Fruit fly (Drosophila melanogaster) whole organism, prepupa: ENCODE results near the gene CG31777.
A peak's percentile ranks its signal among the peaks of the same experiment; 100 is the strongest.

Experiments used
- Blimp-1 ChIP-seq: fragments of 200-800 bp; sonication (Bioruptor generic); optimal IDR thresholded peaks from 3 replicates; lab custom pipeline; 2017; ENCODE audit warnings: missing biosample characterization, missing genetic modification characterization, mild to moderate bottlenecking, moderate library complexity, missing genetic modification reagents
- CG10669 ChIP-seq: fragments of 200-800 bp; sonication (Bioruptor generic); optimal IDR thresholded peaks from 3 replicates; lab custom pipeline; 2018; ENCODE audit warnings: missing biosample characterization, mild to moderate bottlenecking, missing genetic modification characterization, moderate library complexity
- CG11902 ChIP-seq: fragments of 200-800 bp; sonication (Bioruptor generic); optimal IDR thresholded peaks from 3 replicates; lab custom pipeline; 2016; ENCODE audit warnings: missing biosample characterization, missing genetic modification characterization
- CG15336 ChIP-seq: fragments of 200-800 bp; sonication (Bioruptor generic); IDR thresholded peaks from 2 replicates; pipeline ENCODE4 v1.3.6; 2022; ENCODE audit warnings: missing biosample characterization, missing genetic modification characterization
- CG16779 ChIP-seq: fragments of 200-800 bp; sonication (Bioruptor generic); optimal IDR thresholded peaks from 3 replicates; lab custom pipeline; 2017; ENCODE audit warnings: missing biosample characterization, mild to moderate bottlenecking, missing genetic modification characterization
- CG31627 ChIP-seq: fragments of 200-800 bp; sonication (Bioruptor generic); optimal IDR thresholded peaks from 3 replicates; lab custom pipeline; 2016; ENCODE audit warnings: missing biosample characterization, missing genetic modification characterization
- CG34406 ChIP-seq: fragments of 200-800 bp; sonication (Bioruptor generic); optimal IDR thresholded peaks from 3 replicates; lab custom pipeline; 2016; ENCODE audit warnings: missing biosample characterization, missing genetic modification characterization
- CG3919 ChIP-seq: fragments of 200-800 bp; sonication (Bioruptor generic); optimal IDR thresholded peaks from 3 replicates; lab custom pipeline; 2016; ENCODE audit warnings: missing biosample characterization, missing genetic modification characterization
- CG6163 ChIP-seq: fragments of 200-800 bp; sonication (Bioruptor generic); IDR thresholded peaks from 3 replicates; pipeline ENCODE4 v1.3.6; 2022; ENCODE audit warnings: missing biosample characterization, missing genetic modification characterization
- CG6808 ChIP-seq: fragments of 200-800 bp; sonication (Bioruptor generic); optimal IDR thresholded peaks from 3 replicates; lab custom pipeline; 2017; ENCODE audit warnings: missing biosample characterization, missing genetic modification characterization, mild to moderate bottlenecking, moderate library complexity, missing genetic modification reagents
- CG6854 ChIP-seq: fragments of 200-800 bp; sonication (Bioruptor generic); optimal IDR thresholded peaks from 2 replicates; lab custom pipeline; 2017; ENCODE audit warnings: missing biosample characterization, mild to moderate bottlenecking, missing genetic modification characterization
- CG7368 ChIP-seq: fragments of 200-800 bp; sonication (Bioruptor generic); optimal IDR thresholded peaks from 3 replicates; lab custom pipeline; 2016; ENCODE audit warnings: missing biosample characterization, missing genetic modification characterization
- CG8119 ChIP-seq: fragments of 200-800 bp; sonication (Bioruptor generic); IDR thresholded peaks from 3 replicates; pipeline ENCODE4 v1.3.6; 2022; ENCODE audit warnings: missing biosample characterization, missing genetic modification characterization
- CG8319 ChIP-seq: fragments of 200-800 bp; sonication (Bioruptor generic); optimal IDR thresholded peaks from 3 replicates; lab custom pipeline; 2016; ENCODE audit warnings: missing biosample characterization, missing genetic modification characterization
- CG8632 ChIP-seq: fragments of 200-800 bp; sonication (Bioruptor generic); optimal IDR thresholded peaks from 3 replicates; lab custom pipeline; 2016; ENCODE audit warnings: missing biosample characterization, missing genetic modification characterization
- Eip93F ChIP-seq: fragments of 200-800 bp; sonication (Bioruptor generic); optimal IDR thresholded peaks from 2 replicates; lab custom pipeline; 2016; ENCODE audit warnings: missing biosample characterization, mild to moderate bottlenecking, missing genetic modification characterization
- Gug ChIP-seq: fragments of 200-800 bp; sonication (Bioruptor generic); IDR thresholded peaks from 2 replicates; pipeline ENCODE4 v1.3.6; 2022; ENCODE audit warnings: missing biosample characterization, missing genetic modification characterization
- Hr38 ChIP-seq: sonication (Bioruptor generic); optimal IDR thresholded peaks from 2 replicates; lab custom pipeline; 2016; ENCODE audit warnings: missing biosample characterization, missing genetic modification characterization
- Hr39 ChIP-seq: fragments of 200-800 bp; sonication (Bioruptor generic); optimal IDR thresholded peaks from 2 replicates; lab custom pipeline; 2016; ENCODE audit warnings: missing biosample characterization, missing genetic modification characterization
- Sox102F ChIP-seq: fragments of 200-800 bp; sonication (Bioruptor generic); optimal IDR thresholded peaks from 2 replicates; lab custom pipeline; 2016; ENCODE audit warnings: missing biosample characterization, mild to moderate bottlenecking, missing genetic modification characterization
- Sox15 ChIP-seq: fragments of 200-800 bp; sonication (Bioruptor generic); optimal IDR thresholded peaks from 3 replicates; lab custom pipeline; 2016; ENCODE audit warnings: missing biosample characterization, missing genetic modification characterization
- achi ChIP-seq: fragments of 200-800 bp; sonication (Bioruptor generic); optimal IDR thresholded peaks from 3 replicates; lab custom pipeline; 2016; ENCODE audit warnings: missing biosample characterization, missing genetic modification characterization
- acj6 ChIP-seq: fragments of 200-800 bp; sonication (Bioruptor generic); optimal IDR thresholded peaks from 3 replicates; lab custom pipeline; 2016; ENCODE audit warnings: missing biosample characterization, missing genetic modification characterization
- eg ChIP-seq: fragments of 200-800 bp; sonication (Bioruptor generic); IDR thresholded peaks from 3 replicates; pipeline ENCODE4 v1.3.6; 2022; ENCODE audit warnings: missing biosample characterization, missing genetic modification characterization
- fkh ChIP-seq: fragments of 200-800 bp; sonication (Bioruptor generic); optimal IDR thresholded peaks from 3 replicates; lab custom pipeline; 2017; ENCODE audit warnings: missing biosample characterization, mild to moderate bottlenecking, missing genetic modification characterization, moderate library complexity
- lz ChIP-seq: fragments of 200-800 bp; sonication (Bioruptor generic); optimal IDR thresholded peaks from 3 replicates; lab custom pipeline; 2016; ENCODE audit warnings: missing biosample characterization, missing genetic modification characterization
- pdm3 ChIP-seq: fragments of 200-800 bp; sonication (Bioruptor generic); optimal IDR thresholded peaks from 3 replicates; lab custom pipeline; 2016; ENCODE audit warnings: missing biosample characterization, missing genetic modification characterization
- salr ChIP-seq, 2 experiments: fragments of 200-800 bp; sonication (Bioruptor generic); optimal IDR thresholded peaks; 3 replicates each; lab custom pipeline; 2016 to 2018; ENCODE audit warnings: missing biosample characterization in 2 of 2, missing genetic modification characterization in 2 of 2, mild to moderate bottlenecking in 1 of 2
- spab ChIP-seq: fragments of 200-800 bp; sonication (Bioruptor generic); optimal IDR thresholded peaks from 2 replicates; lab custom pipeline; 2017; ENCODE audit warnings: missing biosample characterization, mild to moderate bottlenecking, missing genetic modification characterization, missing genetic modification reagents
- ss ChIP-seq, 2 experiments: fragments of 200-800 bp; sonication (Bioruptor generic); optimal IDR thresholded peaks; 2 replicates in 1 of 2; 3 replicates in 1 of 2; lab custom pipeline; 2017 to 2018; ENCODE audit warnings: mild to moderate bottlenecking in 2 of 2, missing biosample characterization in 2 of 2, missing genetic modification characterization in 2 of 2, moderate library complexity in 1 of 2
- vri ChIP-seq: fragments of 200-800 bp; sonication (Bioruptor generic); optimal IDR thresholded peaks from 3 replicates; lab custom pipeline; 2016; ENCODE audit warnings: missing biosample characterization, mild to moderate bottlenecking, missing genetic modification characterization

Gene CG31777

dm6 chr2L:3703260-3703659 lies 3.6 kb downstream of the CG31777 start, which contains the start of gene CG2816 (continued):
- peak; percentile 48 for TF ChIP-seq CG6808
- no peak for TF ChIP-seq CG6854 (GFP tag; lab: Kevin White, UChicago)
- peak; percentile 76 for TF ChIP-seq Sox15 (GFP tag; lab: Kevin White, UChicago)
- TF ChIP-seq ss (GFP tag; optimal IDR thresholded peaks at IDR 0.05; lab: Kevin White, UChicago) = peak in 1 of 2 experiments; percentile 54
- peak; percentile 76 for TF ChIP-seq CG11902 (GFP tag; lab: Kevin White, UChicago)
- peak; percentile 80 for TF ChIP-seq Hr38
- TF ChIP-seq vri = peak; percentile 91
- TF ChIP-seq lz (GFP tag; lab: Kevin White, UChicago) = peak; percentile 88
- peak; percentile 96 for TF ChIP-seq CG6163
- peak; percentile 84 for TF ChIP-seq acj6
- TF ChIP-seq CG10669 (GFP tag; lab: Kevin White, UChicago) = peak; percentile 56
- no peak for TF ChIP-seq Eip93F (GFP tag; lab: Kevin White, UChicago)

DNA sequence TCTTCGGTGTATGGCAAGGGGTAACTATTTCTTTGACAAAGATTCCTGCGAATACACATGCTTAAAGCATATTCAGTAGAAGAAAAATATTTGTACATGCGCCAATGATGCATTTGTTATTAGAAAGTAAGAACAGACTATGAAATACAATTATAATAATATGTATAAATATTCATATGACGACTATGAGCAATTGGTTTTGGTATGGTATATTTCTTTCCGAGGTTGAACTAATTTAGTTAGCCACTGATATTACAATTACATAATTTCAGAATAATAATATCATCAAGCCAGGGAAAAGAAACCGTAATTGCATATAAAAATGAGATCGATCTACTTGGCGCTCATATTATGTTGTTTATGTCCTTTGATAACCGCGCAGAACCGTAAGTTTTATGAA lies 5.3 kb downstream of the CG31777 start, which contains the start of gene CG43145:
Gene CG43145 (plus strand): TSS at position 301 of the 400 bp plus-strand sequence.
- TF ChIP-seq CG8632 (GFP tag; lab: Kevin White, UChicago) = no peak

DNA sequence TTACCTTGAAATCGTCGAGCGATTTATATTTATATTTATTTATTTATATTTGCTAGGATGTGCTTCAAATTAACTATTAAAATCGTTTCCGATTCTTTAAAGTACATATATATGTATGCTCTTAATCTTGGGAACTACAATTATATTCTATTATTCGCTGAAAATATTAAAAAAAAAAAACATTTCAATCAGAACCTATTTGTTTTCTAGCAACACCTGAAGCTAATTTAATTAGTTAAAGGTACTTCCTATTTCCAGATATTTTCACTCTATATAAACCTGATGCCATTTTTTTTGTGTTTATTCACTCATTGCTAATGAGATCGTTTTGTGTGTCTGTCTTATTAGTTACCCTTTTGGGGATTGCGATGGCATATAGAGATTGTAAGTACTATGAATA lies 5.9 kb downstream of the CG31777 start, which contains the start of gene CG42467:
Gene CG42467 (plus strand): TSS at position 301 of the 400 bp plus-strand sequence.
- TF ChIP-seq Hr39 (GFP tag; lab: Kevin White, UChicago) = no peak

DNA sequence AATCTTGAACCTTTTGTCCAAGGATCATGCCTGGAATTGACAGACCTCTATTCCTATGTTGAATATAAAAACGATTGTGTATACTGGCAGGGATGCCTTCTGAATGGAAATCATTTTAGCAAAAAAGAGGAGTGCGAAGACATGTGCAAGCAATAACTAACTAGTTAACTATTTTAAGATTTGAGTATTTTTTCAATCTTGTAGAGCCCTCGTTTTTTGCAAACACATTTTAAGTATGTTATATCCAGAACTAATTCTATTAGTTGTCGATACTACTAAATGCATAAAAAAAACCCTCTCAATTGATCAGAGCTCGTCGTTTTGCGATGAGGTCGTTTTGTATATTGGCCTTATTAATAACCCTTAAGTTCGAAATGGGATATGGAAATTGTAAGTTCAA lies 6.5 kb downstream of the CG31777 start, which contains the start of gene Sfp24C1:
Gene Sfp24C1 (plus strand): TSS at position 301 of the 400 bp plus-strand sequence.
- TF ChIP-seq CG31627 (GFP tag; lab: Kevin White, UChicago) = no peak
- TF ChIP-seq CG3919 (GFP tag; lab: Kevin White, UChicago) = no peak
- no peak for TF ChIP-seq salr (GFP tag; optimal IDR thresholded peaks at IDR 0.05; lab: Kevin White, UChicago)
- TF ChIP-seq Gug (GFP tag; lab: Robert Waterston, UW) = no peak
- TF ChIP-seq CG16779 = no peak
- no peak for TF ChIP-seq fkh (GFP tag; lab: Kevin White, UChicago)
- no peak for TF ChIP-seq Hr39 (GFP tag; lab: Kevin White, UChicago)
- no peak for TF ChIP-seq eg (GFP tag; lab: Robert Waterston, UW)
- TF ChIP-seq CG7368 (GFP tag; lab: Kevin White, UChicago) = no peak
- TF ChIP-seq CG8119 = no peak
- no peak for TF ChIP-seq Sox102F (GFP tag; lab: Kevin White, UChicago)
- no peak for TF ChIP-seq achi
- TF ChIP-seq acj6 = no peak
- no peak for TF ChIP-seq spab
- TF ChIP-seq CG8319 (GFP tag; lab: Kevin White, UChicago) = no peak
- no peak for TF ChIP-seq pdm3 (GFP tag; lab: Kevin White, UChicago)
- no peak for TF ChIP-seq CG15336
- TF ChIP-seq lz (GFP tag; lab: Kevin White, UChicago) = no peak
- TF ChIP-seq, all 60 proteins: peak for 0

dm6 chr2L:3699895-3700294 lies 7.0 kb downstream of the CG31777 start, which contains the start of gene CG42465:
Gene CG42465, plus strand, starts transcription at chr2L:3700195.
- TF ChIP-seq Blimp-1 (GFP tag; lab: Kevin White, UChicago) (no peak), CG34406 (GFP tag; lab: Kevin White, UChicago) (no peak)
- TF ChIP-seq, all 60 proteins: peak for 0

- TF ChIP-seq Sox15 (GFP tag; lab: Kevin White, UChicago) = no peak
- no peak for TF ChIP-seq CG6163
- TF ChIP-seq, all 60 proteins: peak for 0
These were observed 7.8 kb downstream of the CG31777 start, which contains the start of the genes CG10031 and CG42464 for dm6 chr2L:3698992-3699514. Gene CG10031, minus strand, starts transcription at chr2L:3699092. Gene CG42464, plus strand, starts transcription at chr2L:3699464.
